Fruit fly (Drosophila melanogaster) Kc167 (cell line): ENCODE data around the gene Tsp2A.

Experiments used
- Myc ChIP-seq: fragments of >200 bp; optimal IDR thresholded peaks from 2 replicates; lab custom pipeline; 2017; ENCODE audit warnings: missing external identifiers
- Sin3A ChIP-seq: fragments of >200 bp; optimal IDR thresholded peaks from 2 replicates; lab custom pipeline; 2018; ENCODE audit warnings: missing external identifiers
- h ChIP-seq: fragments of >200 bp; optimal IDR thresholded peaks from 3 replicates; lab custom pipeline; 2018; ENCODE audit warnings: missing external identifiers
- insv ChIP-seq: fragments of >200 bp; optimal IDR thresholded peaks from 3 replicates; lab custom pipeline; 2018; ENCODE audit warnings: missing external identifiers
- psq ChIP-seq: fragments of >200 bp; optimal IDR thresholded peaks from 2 replicates; lab custom pipeline; 2017; ENCODE audit warnings: missing external identifiers

- TF ChIP-seq psq (lab: Kevin White, UChicago), result no peak
- no peak for TF ChIP-seq Myc
- no peak for TF ChIP-seq h (lab: Kevin White, UChicago)
- no peak for TF ChIP-seq insv (lab: Kevin White, UChicago)
- TF ChIP-seq Sin3A (lab: Kevin White, UChicago), result no peak
These were observed 24.1 kb upstream of the Tsp2A start, which contains the start of gene DAAM for dm6 chrX:1322214-1322613.
